Worm (Caenorhabditis elegans) whole organism, L4 larva: ENCODE results near the gene seip-1.

Source experiments
- F10B5.3 ChIP-seq: sonication (generic microtip); optimal IDR thresholded peaks from 2 replicates; lab custom pipeline; 2016; ENCODE audit warnings: mild to moderate bottlenecking, missing genetic modification characterization, missing compliant biosample characterization
- F26F4.8 ChIP-seq: fragments of 200-800 bp; sonication (Bioruptor generic); conservative IDR thresholded peaks from 2 replicates; pipeline ENCODE4 v1.3.6; 2022; ENCODE audit warnings: missing genetic modification characterization, missing compliant biosample characterization
- F37D6.2 ChIP-seq: sonication (generic microtip); optimal IDR thresholded peaks from 2 replicates; lab custom pipeline; 2016; ENCODE audit warnings: mild to moderate bottlenecking, missing genetic modification characterization, missing compliant biosample characterization
- F44E2.7 ChIP-seq: fragments of 200-800 bp; sonication (Bioruptor generic); IDR thresholded peaks from 2 replicates; pipeline ENCODE4 v2.1.2; 2022; ENCODE audit warnings: missing genetic modification characterization, missing compliant biosample characterization
- F49E8.2 ChIP-seq: sonication (generic microtip); optimal IDR thresholded peaks from 2 replicates; lab custom pipeline; 2016; ENCODE audit warnings: missing compliant biosample characterization, mild to moderate bottlenecking, missing genetic modification characterization, borderline replicate concordance
- T26A8.4 ChIP-seq: fragments of 200-800 bp; sonication (Bioruptor generic); IDR thresholded peaks from 2 replicates; pipeline ENCODE4 v1.3.6; 2022; ENCODE audit warnings: missing genetic modification characterization, missing compliant biosample characterization
- Y105C5A.15 ChIP-seq: fragments of 200-800 bp; sonication (Bioruptor generic); IDR thresholded peaks from 2 replicates; pipeline ENCODE4 v1.3.6; 2022; ENCODE audit warnings: missing genetic modification characterization, missing compliant biosample characterization
- Y75B8A.6 ChIP-seq: fragments of 200-800 bp; sonication (Bioruptor generic); IDR thresholded peaks from 2 replicates; pipeline ENCODE4 v1.3.6; 2022; ENCODE audit warnings: missing genetic modification reagents, missing genetic modification characterization, missing compliant biosample characterization
- ZK337.2 ChIP-seq: fragments of 200-800 bp; sonication (Bioruptor generic); IDR thresholded peaks from 2 replicates; pipeline ENCODE4 v1.3.6; 2022; ENCODE audit warnings: missing genetic modification reagents, missing genetic modification characterization, missing compliant biosample characterization
- aha-1 ChIP-seq: fragments of 150-350 bp; peaks from one replicate; lab custom pipeline; 2014; ENCODE audit warnings: missing biosample characterization, missing genetic modification characterization
- aly-2 ChIP-seq: sonication (generic microtip); optimal IDR thresholded peaks from 2 replicates; lab custom pipeline; 2018; ENCODE audit warnings: missing biosample characterization, missing genetic modification characterization
- ceh-32 ChIP-seq: sonication (generic microtip); optimal IDR thresholded peaks from 2 replicates; lab custom pipeline; 2016; ENCODE audit warnings: mild to moderate bottlenecking, missing genetic modification characterization, missing compliant biosample characterization; ENCODE audit not compliant: poor library complexity
- ceh-82 ChIP-seq: sonication (generic microtip); optimal IDR thresholded peaks from 2 replicates; lab custom pipeline; 2017; ENCODE audit warnings: missing biosample characterization, missing genetic modification characterization
- daf-12 ChIP-seq: fragments of 150-350 bp; optimal IDR thresholded peaks from 2 replicates; lab custom pipeline; 2014; ENCODE audit warnings: missing biosample characterization, missing genetic modification reagents, missing genetic modification characterization
- daf-16 ChIP-seq, 3 experiments: sonication (generic microtip); optimal IDR thresholded peaks; 2 replicates each; lab custom pipeline; 2016 to 2017; ENCODE audit warnings: missing genetic modification characterization in 3 of 3, missing genetic modification reagents in 3 of 3, mild to moderate bottlenecking in 2 of 3, missing compliant biosample characterization in 2 of 3, missing biosample characterization in 1 of 3, moderate library complexity in 1 of 3
- daf-19 ChIP-seq: fragments of 200-800 bp; sonication (Bioruptor generic); conservative IDR thresholded peaks from 2 replicates; pipeline ENCODE4 v1.3.6; 2022; ENCODE audit warnings: missing genetic modification characterization, missing compliant biosample characterization
- dmd-8 ChIP-seq: fragments of 200-800 bp; sonication (Bioruptor generic); IDR thresholded peaks from 2 replicates; pipeline ENCODE4 v1.3.6; 2022; ENCODE audit warnings: missing genetic modification characterization, missing compliant biosample characterization
- dpl-1 ChIP-seq: fragments of 150-350 bp; optimal IDR thresholded peaks from 2 replicates; lab custom pipeline; 2014; ENCODE audit warnings: missing biosample characterization, missing genetic modification reagents, missing genetic modification characterization
- egl-27 ChIP-seq: sonication (generic microtip); optimal IDR thresholded peaks from 3 replicates; lab custom pipeline; 2017; ENCODE audit warnings: missing biosample characterization, missing genetic modification reagents, missing genetic modification characterization
- fkh-10 ChIP-seq: fragments of 150-350 bp; optimal IDR thresholded peaks from 2 replicates; lab custom pipeline; 2014; ENCODE audit warnings: missing biosample characterization, missing genetic modification reagents, missing genetic modification characterization
- hif-1 ChIP-seq, 2 experiments: sonication (generic microtip); optimal IDR thresholded peaks; 2 replicates each; lab custom pipeline; 2016 to 2017; ENCODE audit warnings: missing compliant biosample characterization in 2 of 2, missing genetic modification characterization in 2 of 2, missing genetic modification reagents in 2 of 2, missing genotype in 2 of 2, mild to moderate bottlenecking in 1 of 2
- hlh-30 ChIP-seq: sonication (generic microtip); optimal IDR thresholded peaks from 2 replicates; lab custom pipeline; 2017; ENCODE audit warnings: antibody characterized with exemption, mild to moderate bottlenecking, missing genetic modification characterization, missing compliant biosample characterization; ENCODE audit not compliant: insufficient read depth
- lin-15B ChIP-seq: fragments of 150-350 bp; sonication (generic microtip); optimal IDR thresholded peaks from 3 replicates; lab custom pipeline; 2014; ENCODE audit warnings: missing biosample characterization, missing genetic modification characterization
- lin-39 ChIP-seq: fragments of 150-350 bp; optimal IDR thresholded peaks from 2 replicates; lab custom pipeline; 2014; ENCODE audit warnings: missing biosample characterization, missing genetic modification reagents, missing genetic modification characterization
- lsy-2 ChIP-seq, 2 experiments: fragments of 150-350 bp in 1 of 2; sonication (generic microtip) in 1 of 2; optimal IDR thresholded peaks; 2 replicates each; lab custom pipeline; 2014 to 2017; ENCODE audit warnings: missing biosample characterization in 2 of 2, missing genetic modification characterization in 2 of 2
- mdl-1 ChIP-seq, 2 experiments: fragments of 150-350 bp in 1 of 2; sonication (generic microtip) in 1 of 2; optimal IDR thresholded peaks; 2 replicates each; lab custom pipeline; 2014 to 2017; ENCODE audit warnings: missing biosample characterization in 2 of 2, missing genetic modification characterization in 2 of 2
- mep-1 ChIP-seq: fragments of 150-350 bp; sonication (generic microtip); optimal IDR thresholded peaks from 3 replicates; lab custom pipeline; 2014; ENCODE audit warnings: missing biosample characterization, missing genetic modification characterization
- mes-2 ChIP-seq: sonication (generic microtip); optimal IDR thresholded peaks from 2 replicates; lab custom pipeline; 2016; ENCODE audit warnings: missing genotype, mild to moderate bottlenecking, missing genetic modification characterization, missing compliant biosample characterization; ENCODE audit not compliant: poor library complexity, severe bottlenecking
- mxl-2 ChIP-seq: fragments of 200-800 bp; sonication (Bioruptor generic); conservative IDR thresholded peaks from 2 replicates; pipeline ENCODE4 v1.3.6; 2022; ENCODE audit warnings: missing genetic modification reagents, missing genetic modification characterization, missing compliant biosample characterization
- nhr-102 ChIP-seq: sonication (generic microtip); optimal IDR thresholded peaks from 2 replicates; lab custom pipeline; 2016; ENCODE audit warnings: mild to moderate bottlenecking, missing genetic modification characterization, moderate library complexity, missing compliant biosample characterization
- nhr-11 ChIP-seq: fragments of 150-350 bp; optimal IDR thresholded peaks from 2 replicates; lab custom pipeline; 2014; ENCODE audit warnings: missing biosample characterization, missing genetic modification characterization
- nhr-111 ChIP-seq: fragments of 200-800 bp; sonication (Bioruptor generic); optimal IDR thresholded peaks from 2 replicates; lab custom pipeline; 2018; ENCODE audit warnings: mild to moderate bottlenecking, missing genetic modification characterization, missing compliant biosample characterization
- nhr-237 ChIP-seq: sonication (generic microtip); optimal IDR thresholded peaks from 2 replicates; lab custom pipeline; 2017; ENCODE audit warnings: missing biosample characterization, missing genetic modification characterization
- nhr-28 ChIP-seq: fragments of 150-350 bp; optimal IDR thresholded peaks from 2 replicates; lab custom pipeline; 2014; ENCODE audit warnings: missing biosample characterization, missing genetic modification characterization
- nhr-48 ChIP-seq: sonication (generic microtip); optimal IDR thresholded peaks from 2 replicates; lab custom pipeline; 2016; ENCODE audit warnings: mild to moderate bottlenecking, missing genetic modification characterization, missing compliant biosample characterization
- nhr-77 ChIP-seq: fragments of 150-350 bp; optimal IDR thresholded peaks from 2 replicates; lab custom pipeline; 2014; ENCODE audit warnings: missing biosample characterization, missing genetic modification characterization
- pha-4 ChIP-seq, 2 experiments: fragments of 150-350 bp in 1 of 2; fragments of 200-800 bp in 1 of 2; sonication (Bioruptor generic) in 1 of 2; IDR thresholded peaks in 1 of 2; optimal IDR thresholded peaks in 1 of 2; 2 replicates each; pipeline versions ENCODE4 v1.3.6 to Lab custom; 2014 to 2022; ENCODE audit warnings: missing genetic modification characterization in 2 of 2, missing genetic modification reagents in 2 of 2, missing biosample characterization in 1 of 2, missing compliant biosample characterization in 1 of 2
- rbr-2 ChIP-seq: sonication (generic microtip); optimal IDR thresholded peaks from 2 replicates; lab custom pipeline; 2016; ENCODE audit warnings: missing genotype, missing genetic modification characterization, missing compliant biosample characterization
- sdz-12 ChIP-seq: fragments of 200-800 bp; sonication (Bioruptor generic); optimal IDR thresholded peaks from 2 replicates; lab custom pipeline; 2018; ENCODE audit warnings: mild to moderate bottlenecking, missing genetic modification characterization, missing compliant biosample characterization
- set-16 ChIP-seq: fragments of 200-800 bp; sonication (Bioruptor generic); IDR thresholded peaks from 2 replicates; pipeline ENCODE4 v1.3.6; 2022; ENCODE audit warnings: missing genetic modification reagents, missing genetic modification characterization, missing compliant biosample characterization
- snpc-1.2 ChIP-seq: fragments of 200-800 bp; sonication (Bioruptor generic); IDR thresholded peaks from 2 replicates; pipeline ENCODE4 v1.3.6; 2022; ENCODE audit warnings: missing genetic modification reagents, missing genetic modification characterization, missing compliant biosample characterization
- spr-1 ChIP-seq: sonication (generic microtip); optimal IDR thresholded peaks from 2 replicates; lab custom pipeline; 2016; ENCODE audit warnings: mild to moderate bottlenecking, missing genetic modification characterization, missing compliant biosample characterization
- tag-97 ChIP-seq: fragments of 200-800 bp; sonication (Bioruptor generic); IDR thresholded peaks from 2 replicates; pipeline ENCODE4 v1.3.6; 2022; ENCODE audit warnings: missing genetic modification characterization, missing compliant biosample characterization
- unc-130 ChIP-seq: sonication (generic microtip); optimal IDR thresholded peaks from 2 replicates; lab custom pipeline; 2016; ENCODE audit warnings: missing genetic modification reagents, missing genetic modification characterization, missing compliant biosample characterization
- unc-39 ChIP-seq: sonication (generic microtip); optimal IDR thresholded peaks from 2 replicates; lab custom pipeline; 2017; ENCODE audit warnings: missing biosample characterization, missing genetic modification characterization
- vab-7 ChIP-seq: fragments of 200-800 bp; sonication (Bioruptor generic); IDR thresholded peaks from 2 replicates; pipeline ENCODE4 v1.3.6; 2022; ENCODE audit warnings: missing genetic modification reagents, missing genetic modification characterization, missing compliant biosample characterization
- zag-1 ChIP-seq: fragments of 150-350 bp; optimal IDR thresholded peaks from 2 replicates; lab custom pipeline; 2014; ENCODE audit warnings: missing biosample characterization, missing genetic modification characterization
- zfp-3 ChIP-seq: fragments of 200-800 bp; sonication (Bioruptor generic); conservative IDR thresholded peaks from 2 replicates; pipeline ENCODE4 v1.3.6; 2022; ENCODE audit warnings: missing genetic modification reagents, missing genetic modification characterization, missing compliant biosample characterization

Gene seip-1

ce11 chrV:6043275-6044271 lies 9.5 kb downstream of the seip-1 start, which contains the start of gene cpi-2 (continued):
- no peak for TF ChIP-seq set-16 (GFP tag; lab: Robert Waterston, UW)
- TF ChIP-seq daf-12 (tag; lab: Kevin White, UChicago) = no peak
- no peak for TF ChIP-seq ZK337.2 (GFP tag; lab: Robert Waterston, UW)
- peak; percentile 39 for TF ChIP-seq nhr-28 (tag; lab: Kevin White, UChicago)
- TF ChIP-seq daf-19 (GFP tag; lab: Robert Waterston, UW) = no peak
- TF ChIP-seq F44E2.7 (GFP tag; lab: Robert Waterston, UW) = no peak
- no peak for TF ChIP-seq Y75B8A.6 (GFP tag; lab: Robert Waterston, UW)
- peak; percentile 24 for TF ChIP-seq mep-1 (tag; lab: Kevin White, UChicago)
- no peak for TF ChIP-seq Y105C5A.15
- no peak for TF ChIP-seq unc-130 (GFP tag; lab: Kevin White, UChicago)
- no peak for TF ChIP-seq F26F4.8 (GFP tag; lab: Robert Waterston, UW)
- TF ChIP-seq unc-39 = no peak
- no peak for TF ChIP-seq lin-39 (tag; lab: Kevin White, UChicago)
- TF ChIP-seq tag-97 = no peak
- TF ChIP-seq aha-1 (tag; lab: Kevin White, UChicago) = no peak
- no peak for TF ChIP-seq ceh-32 (tag; lab: Kevin White, UChicago)
- no peak for TF ChIP-seq nhr-77 (tag; lab: Kevin White, UChicago)
- peak; percentile 16 for TF ChIP-seq nhr-48
- TF ChIP-seq fkh-10 (GFP tag; lab: Kevin White, UChicago) = no peak
- TF ChIP-seq nhr-111 (GFP tag; lab: Kevin White, UChicago) = no peak
- TF ChIP-seq nhr-11 (tag; lab: Kevin White, UChicago) = no peak
- TF ChIP-seq hif-1 (tag; optimal IDR thresholded peaks at IDR 0.05; lab: Kevin White, UChicago) = peak in 1 of 2 experiments; percentile 24
- TF ChIP-seq mxl-2 (GFP tag; lab: Robert Waterston, UW) = no peak
- no peak for TF ChIP-seq F37D6.2
- TF ChIP-seq dmd-8 (GFP tag; lab: Robert Waterston, UW) = no peak
- TF ChIP-seq egl-27 = no peak
- no peak for TF ChIP-seq ceh-82 (tag; lab: Kevin White, UChicago)
- TF ChIP-seq mes-2 (tag; lab: Kevin White, UChicago) = peak; percentile 54
- TF ChIP-seq rbr-2 = no peak
- no peak for TF ChIP-seq zag-1
- TF ChIP-seq zfp-3 (GFP tag; lab: Robert Waterston, UW) = no peak
- no peak for TF ChIP-seq nhr-237
- no peak for TF ChIP-seq F10B5.3 (tag; lab: Kevin White, UChicago)
- TF ChIP-seq nhr-102 (tag; lab: Kevin White, UChicago) = no peak
- peak in 1 of 2 experiments; percentile 38 for TF ChIP-seq mdl-1 (tag; optimal IDR thresholded peaks at IDR 0.05; lab: Kevin White, UChicago)
- peak; percentile 80 for TF ChIP-seq dpl-1 (GFP tag; lab: Kevin White, UChicago)
- no peak for TF ChIP-seq vab-7
- no peak for TF ChIP-seq aly-2 (tag; lab: Kevin White, UChicago)
- no peak for TF ChIP-seq F49E8.2 (tag; lab: Kevin White, UChicago)
- TF ChIP-seq hlh-30 = peak; percentile 87
- no peak for TF ChIP-seq pha-4 (GFP tag; IDR thresholded peaks at IDR 0.05; lab: Robert Waterston, UW)
- TF ChIP-seq pha-4 (tag; optimal IDR thresholded peaks at IDR 0.05; lab: Kevin White, UChicago) = peak; percentile 67
- TF ChIP-seq spr-1 (tag; lab: Kevin White, UChicago) = no peak
- peak in 1 of 2 experiments; percentile 76 for TF ChIP-seq daf-16 (GFP tag; optimal IDR thresholded peaks at IDR 0.05; lab: Kevin White, UChicago)
- TF ChIP-seq daf-16 (tag; optimal IDR thresholded peaks at IDR 0.05; lab: Kevin White, UChicago) = peak; percentile 95
- TF ChIP-seq lin-15B (tag; lab: Kevin White, UChicago) = no peak
- peak in 1 of 2 experiments; percentile 49 for TF ChIP-seq lsy-2 (tag; optimal IDR thresholded peaks at IDR 0.05; lab: Kevin White, UChicago)
- TF ChIP-seq sdz-12 (GFP tag; lab: Kevin White, UChicago) = no peak
- TF ChIP-seq T26A8.4 (GFP tag; lab: Robert Waterston, UW) = no peak
- no peak for TF ChIP-seq snpc-1.2 (GFP tag; lab: Robert Waterston, UW)
